Fruit fly (Drosophila melanogaster) whole organism, wandering third instar larva: ENCODE measurements around the gene CG6576.

ENCODE experiments used
- Abd-B ChIP-seq: fragments of >200 bp; optimal IDR thresholded peaks from 2 replicates; lab custom pipeline; 2017; ENCODE audit warnings: missing biosample characterization, missing genetic modification characterization
- CG32264 ChIP-seq: fragments of 200-800 bp; sonication (Bioruptor generic); optimal IDR thresholded peaks from 2 replicates; lab custom pipeline; 2016; ENCODE audit warnings: missing biosample characterization, missing genetic modification characterization
- CG9705 ChIP-seq: fragments of 200-800 bp; sonication (Bioruptor generic); optimal IDR thresholded peaks from 2 replicates; lab custom pipeline; 2018; ENCODE audit warnings: missing biosample characterization, mild to moderate bottlenecking, missing genetic modification characterization
- CrebA ChIP-seq: fragments of 200-800 bp; sonication (Bioruptor generic); optimal IDR thresholded peaks from 2 replicates; lab custom pipeline; 2016; ENCODE audit warnings: missing biosample characterization, mild to moderate bottlenecking, missing genetic modification characterization, borderline replicate concordance
- GATAd ChIP-seq: sonication (Bioruptor generic); optimal IDR thresholded peaks from 2 replicates; lab custom pipeline; 2016; ENCODE audit warnings: missing biosample characterization, missing genetic modification characterization
- HLH106 ChIP-seq: fragments of 200-800 bp; optimal IDR thresholded peaks from 3 replicates; lab custom pipeline; 2019; ENCODE audit warnings: missing biosample characterization, mild to moderate bottlenecking, missing genetic modification characterization, moderate library complexity
- Hnf4 ChIP-seq: fragments of 200-800 bp; sonication (Bioruptor generic); optimal IDR thresholded peaks from 2 replicates; lab custom pipeline; 2016; ENCODE audit warnings: missing biosample characterization, mild to moderate bottlenecking, missing genetic modification characterization
- Hr78 ChIP-seq: fragments of >200 bp; optimal IDR thresholded peaks from 2 replicates; lab custom pipeline; 2017; ENCODE audit warnings: missing biosample characterization, missing genetic modification characterization
- Hr83 ChIP-seq: fragments of 200-300 bp; sonication (Bioruptor generic); optimal IDR thresholded peaks from 2 replicates; lab custom pipeline; 2016; ENCODE audit warnings: missing biosample characterization, mild to moderate bottlenecking, missing genetic modification characterization, moderate library complexity; ENCODE audit not compliant: poor library complexity, severe bottlenecking
- Jra ChIP-seq: sonication (Bioruptor generic); optimal IDR thresholded peaks from 2 replicates; lab custom pipeline; 2016; ENCODE audit warnings: missing biosample characterization, missing genetic modification characterization
- Mio ChIP-seq: sonication (Bioruptor generic); optimal IDR thresholded peaks from 2 replicates; lab custom pipeline; 2016; ENCODE audit warnings: missing biosample characterization, missing genetic modification characterization
- Myc ChIP-seq: fragments of >200 bp; optimal IDR thresholded peaks from 2 replicates; lab custom pipeline; 2017
- N ChIP-seq: fragments of >200 bp; optimal IDR thresholded peaks from 2 replicates; lab custom pipeline; 2018; ENCODE audit warnings: missing biosample characterization, missing external identifiers, missing genetic modification characterization
- OdsH ChIP-seq: fragments of 200-800 bp; sonication (Bioruptor generic); optimal IDR thresholded peaks from 2 replicates; lab custom pipeline; 2016; ENCODE audit warnings: missing biosample characterization, mild to moderate bottlenecking, missing genetic modification characterization
- Sp1 ChIP-seq: fragments of 200-800 bp; sonication (Bioruptor generic); optimal IDR thresholded peaks from 3 replicates; lab custom pipeline; 2019; ENCODE audit warnings: missing biosample characterization, mild to moderate bottlenecking, missing genetic modification characterization, moderate library complexity
- Vsx2 ChIP-seq: fragments of 200-300, 225-300 bp; sonication (Bioruptor generic); optimal IDR thresholded peaks from 2 replicates; lab custom pipeline; 2018; ENCODE audit warnings: missing biosample characterization, missing genetic modification characterization; ENCODE audit not compliant: partially characterized antibody
- br ChIP-seq: fragments of 200-800 bp; sonication (Bioruptor generic); optimal IDR thresholded peaks from 2 replicates; lab custom pipeline; 2016; ENCODE audit warnings: missing biosample characterization, missing genetic modification characterization
- brk ChIP-seq: fragments of 200-800 bp; sonication (Bioruptor generic); optimal IDR thresholded peaks from 2 replicates; lab custom pipeline; 2016; ENCODE audit warnings: missing biosample characterization, mild to moderate bottlenecking, missing genetic modification characterization
- dl ChIP-seq, 2 experiments: fragments of 175-275, 200-275 bp in 1 of 2; fragments of 200-275 bp in 1 of 2; sonication (Bioruptor generic); optimal IDR thresholded peaks; lab custom pipeline; 2018; ENCODE audit warnings: mild to moderate bottlenecking in 2 of 2, missing biosample characterization in 2 of 2, missing genetic modification characterization in 2 of 2, moderate library complexity in 2 of 2; ENCODE audit not compliant: partially characterized antibody in 2 of 2, insufficient read depth in 1 of 2
- dmrt93B ChIP-seq: fragments of 200-800 bp; sonication (Bioruptor generic); optimal IDR thresholded peaks from 2 replicates; lab custom pipeline; 2018; ENCODE audit warnings: missing biosample characterization, mild to moderate bottlenecking, missing genetic modification characterization
- dsf ChIP-seq: sonication (Bioruptor generic); optimal IDR thresholded peaks from 2 replicates; lab custom pipeline; 2016; ENCODE audit warnings: missing biosample characterization, missing genetic modification characterization, borderline replicate concordance
- ey ChIP-seq: fragments of 200-800 bp; sonication (Bioruptor generic); optimal IDR thresholded peaks from 2 replicates; lab custom pipeline; 2016; ENCODE audit warnings: missing biosample characterization, missing genetic modification characterization
- foxo ChIP-seq, 2 experiments: fragments of 200-800 bp; sonication (Bioruptor generic); optimal IDR thresholded peaks; 2 replicates in 1 of 2; 3 replicates in 1 of 2; lab custom pipeline; 2016 to 2017; ENCODE audit warnings: missing biosample characterization in 2 of 2, missing genetic modification characterization in 2 of 2
- fru ChIP-seq: fragments of 200-800 bp; sonication (Bioruptor generic); optimal IDR thresholded peaks from 3 replicates; lab custom pipeline; 2016; ENCODE audit warnings: missing biosample characterization, mild to moderate bottlenecking, missing genetic modification characterization
- h ChIP-seq: fragments of 200-800 bp; sonication (Bioruptor generic); optimal IDR thresholded peaks from 3 replicates; lab custom pipeline; 2016; ENCODE audit warnings: missing biosample characterization, mild to moderate bottlenecking, missing genetic modification characterization
- jim ChIP-seq: fragments of 175-275, 200-325 bp; sonication (Bioruptor generic); optimal IDR thresholded peaks from 2 replicates; lab custom pipeline; 2016; ENCODE audit warnings: missing biosample characterization, mild to moderate bottlenecking, missing genetic modification characterization
- pan ChIP-seq: fragments of >200 bp; optimal IDR thresholded peaks from 2 replicates; lab custom pipeline; 2017
- psq ChIP-seq: fragments of 200-800 bp; sonication (Bioruptor generic); optimal IDR thresholded peaks from 3 replicates; lab custom pipeline; 2017; ENCODE audit warnings: missing biosample characterization, mild to moderate bottlenecking, missing genetic modification characterization, moderate library complexity
- rgr ChIP-seq: fragments of 200-800 bp; sonication (Bioruptor generic); optimal IDR thresholded peaks from 3 replicates; lab custom pipeline; 2016; ENCODE audit warnings: missing biosample characterization, mild to moderate bottlenecking, missing genetic modification characterization
- sage ChIP-seq: fragments of 200-800 bp; sonication (Bioruptor generic); optimal IDR thresholded peaks from 2 replicates; lab custom pipeline; 2016; ENCODE audit warnings: missing biosample characterization, mild to moderate bottlenecking, missing genetic modification characterization
- sv ChIP-seq: fragments of 200-800 bp; sonication (Bioruptor generic); optimal IDR thresholded peaks from 3 replicates; lab custom pipeline; 2016; ENCODE audit warnings: missing biosample characterization, missing genetic modification characterization
- tai ChIP-seq: sonication (Bioruptor generic); optimal IDR thresholded peaks from 2 replicates; lab custom pipeline; 2016; ENCODE audit warnings: missing biosample characterization, missing genetic modification characterization
- usp ChIP-seq: fragments of >200 bp; optimal IDR thresholded peaks from 2 replicates; lab custom pipeline; 2017; ENCODE audit warnings: missing biosample characterization, missing genetic modification characterization
- woc ChIP-seq: sonication (Bioruptor generic); optimal IDR thresholded peaks from 2 replicates; lab custom pipeline; 2016; ENCODE audit warnings: missing biosample characterization, mild to moderate bottlenecking, missing genetic modification characterization

CG6576 gene

DNA sequence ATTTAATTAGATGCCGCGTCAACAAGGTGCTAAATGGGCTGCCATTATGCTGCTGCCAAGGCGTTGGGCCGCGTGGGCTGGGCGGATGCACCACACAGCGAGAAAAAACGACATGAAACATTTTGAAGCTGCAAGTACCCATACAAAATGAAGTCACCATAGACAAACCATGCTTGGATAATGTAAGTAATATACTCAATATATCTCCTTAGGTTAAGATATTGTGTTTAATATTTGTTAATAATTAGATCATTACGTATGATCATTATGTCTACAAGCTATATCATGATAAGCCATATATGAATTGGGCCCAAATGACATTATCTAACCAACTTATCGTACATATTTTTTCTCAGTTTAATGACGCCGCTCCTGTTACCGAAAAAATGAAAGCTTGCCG is 39.8 kb upstream of the CG6576 start:
- no peak for TF ChIP-seq Mio (GFP tag; lab: Kevin White, UChicago)
- TF ChIP-seq Myc (lab: Kevin White, UChicago): no peak
- TF ChIP-seq woc (GFP tag; lab: Kevin White, UChicago): peak; percentile 18
- TF ChIP-seq dmrt93B: peak; percentile 23
- TF ChIP-seq jim (GFP tag; lab: Kevin White, UChicago): no peak
- TF ChIP-seq rgr (GFP tag; lab: Kevin White, UChicago): peak; percentile 44
- peak; percentile 20 for TF ChIP-seq ey
- TF ChIP-seq sage (GFP tag; lab: Kevin White, UChicago): no peak
- TF ChIP-seq usp (GFP tag; lab: Kevin White, UChicago): no peak
- no peak for TF ChIP-seq sv (GFP tag; lab: Kevin White, UChicago)
- no peak for TF ChIP-seq Hr78 (GFP tag; lab: Kevin White, UChicago)
- peak; percentile 56 for TF ChIP-seq HLH106 (tag; lab: Kevin White, UChicago)
- TF ChIP-seq Sp1 (GFP tag; lab: Kevin White, UChicago): peak; percentile 64
- TF ChIP-seq br (GFP tag; lab: Kevin White, UChicago): peak; percentile 29
- peak; percentile 8 for TF ChIP-seq psq (GFP tag; lab: Kevin White, UChicago)
- peak; percentile 43 for TF ChIP-seq OdsH
- no peak for TF ChIP-seq Jra (GFP tag; lab: Kevin White, UChicago)
- peak; percentile 52 for TF ChIP-seq h
- peak; percentile 48 for TF ChIP-seq fru (GFP tag; lab: Kevin White, UChicago)
- no peak for TF ChIP-seq dl (GFP tag; optimal IDR thresholded peaks at IDR 0.05; lab: Kevin White, UChicago; ENCODE audit: insufficient read depth in 1 of 2, partially characterized antibody in 2 of 2)
- TF ChIP-seq CrebA (GFP tag; lab: Kevin White, UChicago): no peak
- TF ChIP-seq dsf (GFP tag; lab: Kevin White, UChicago): no peak
- no peak for TF ChIP-seq Abd-B (GFP tag; lab: Kevin White, UChicago)
- TF ChIP-seq foxo (GFP tag; optimal IDR thresholded peaks at IDR 0.05; lab: Kevin White, UChicago): peak in 1 of 2 experiments; percentile 45
- TF ChIP-seq N (GFP tag; lab: Kevin White, UChicago): no peak

DNA sequence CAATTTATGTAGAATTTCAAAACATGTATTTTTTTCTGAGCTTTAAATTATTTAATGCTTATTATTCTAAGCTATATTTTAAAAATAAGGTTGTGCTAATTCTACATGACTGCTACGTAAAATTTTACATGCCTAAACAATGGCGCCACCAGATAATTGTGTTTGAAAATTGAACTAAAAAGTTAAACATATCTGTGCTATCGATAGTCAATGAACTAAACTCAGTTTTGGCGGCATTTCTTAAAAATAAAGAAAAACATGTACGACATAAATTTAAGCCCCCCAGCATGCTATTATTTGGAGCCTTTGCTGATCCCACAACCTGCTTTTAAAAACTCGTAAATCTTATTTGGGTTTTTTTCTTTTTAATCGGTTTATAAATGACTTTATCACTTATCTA is 37.2 kb upstream of the CG6576 start:
- no peak for TF ChIP-seq psq (GFP tag; lab: Kevin White, UChicago)
- peak; percentile 3 for TF ChIP-seq Myc (lab: Kevin White, UChicago)
- peak in 1 of 2 experiments; percentile 17 for TF ChIP-seq foxo (GFP tag; optimal IDR thresholded peaks at IDR 0.05; lab: Kevin White, UChicago)
- no peak for TF ChIP-seq ey
- no peak for TF ChIP-seq sage (GFP tag; lab: Kevin White, UChicago)
- no peak for TF ChIP-seq CG9705 (GFP tag; lab: Kevin White, UChicago)
- no peak for TF ChIP-seq woc (GFP tag; lab: Kevin White, UChicago)
- TF ChIP-seq rgr (GFP tag; lab: Kevin White, UChicago): peak; percentile 1
- TF ChIP-seq usp (GFP tag; lab: Kevin White, UChicago): no peak
- no peak for TF ChIP-seq N (GFP tag; lab: Kevin White, UChicago)
- TF ChIP-seq h: peak; percentile 26
- no peak for TF ChIP-seq br (GFP tag; lab: Kevin White, UChicago)
- peak; percentile 52 for TF ChIP-seq Hr83 (GFP tag; lab: Kevin White, UChicago)
- peak; percentile 24 for TF ChIP-seq Hnf4 (GFP tag; lab: Kevin White, UChicago)
- no peak for TF ChIP-seq dsf (GFP tag; lab: Kevin White, UChicago)
- TF ChIP-seq fru (GFP tag; lab: Kevin White, UChicago): no peak
- no peak for TF ChIP-seq CG32264
- no peak for TF ChIP-seq Mio (GFP tag; lab: Kevin White, UChicago)
- no peak for TF ChIP-seq Jra (GFP tag; lab: Kevin White, UChicago)
- no peak for TF ChIP-seq Abd-B (GFP tag; lab: Kevin White, UChicago)
- TF ChIP-seq dl (GFP tag; optimal IDR thresholded peaks at IDR 0.05; lab: Kevin White, UChicago; ENCODE audit: insufficient read depth in 1 of 2, partially characterized antibody in 2 of 2): no peak
- TF ChIP-seq Vsx2 (GFP tag; lab: Kevin White, UChicago): no peak
- peak; percentile 59 for TF ChIP-seq brk (GFP tag; lab: Kevin White, UChicago)
- no peak for TF ChIP-seq Hr78 (GFP tag; lab: Kevin White, UChicago)
- no peak for TF ChIP-seq tai (GFP tag; lab: Kevin White, UChicago)
- no peak for TF ChIP-seq Sp1 (GFP tag; lab: Kevin White, UChicago)
- no peak for TF ChIP-seq pan (lab: Kevin White, UChicago)
- no peak for TF ChIP-seq GATAd (GFP tag; lab: Kevin White, UChicago)
- TF ChIP-seq OdsH: no peak
- TF ChIP-seq sv (GFP tag; lab: Kevin White, UChicago): no peak
